Worm (Caenorhabditis elegans): ENCODE results near the gene F53A9.3.
"Not testable (repeated sequence)": the region's sequence is repeated elsewhere in the genome, so short reads cannot be mapped to it uniquely, and the experiment has no call there.

F53A9.3 gene

DNA sequence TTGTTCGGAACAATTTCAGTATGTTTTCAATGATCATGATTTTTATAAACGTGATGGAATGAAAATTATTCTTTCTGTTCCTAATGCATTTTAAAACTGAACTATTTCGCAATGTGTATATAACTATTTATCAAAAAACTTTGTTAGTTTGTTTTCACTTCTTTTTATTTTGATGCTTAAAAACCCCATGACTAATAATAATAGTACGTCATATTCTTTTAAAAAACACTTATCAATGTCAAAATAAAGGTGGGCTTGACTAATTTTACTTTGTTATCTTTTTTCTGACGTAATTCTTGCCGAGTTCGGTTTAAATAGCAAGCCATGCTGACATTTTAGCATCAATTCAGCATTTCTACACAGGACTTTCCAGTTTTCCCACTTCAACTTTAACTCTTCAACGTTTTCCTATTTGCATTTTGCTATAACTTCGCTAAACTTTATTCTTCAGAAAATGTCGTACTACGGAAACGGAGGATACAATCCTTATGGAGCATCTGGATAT is 3.0 kb downstream of the F53A9.3 start, which contains the start of gene F53A9.1:
Gene F53A9.1 (plus strand): TSS at position 455 of the 505 bp plus-strand sequence.
- TF ChIP-seq unc-62 (GFP tag; optimal IDR thresholded peaks at IDR 0.05) = no peak

ce11 chrX:8712662-8713061 is 4.5 kb downstream of the F53A9.3 start:
- no peak for TF ChIP-seq unc-62 (GFP tag; optimal IDR thresholded peaks at IDR 0.05)

DNA sequence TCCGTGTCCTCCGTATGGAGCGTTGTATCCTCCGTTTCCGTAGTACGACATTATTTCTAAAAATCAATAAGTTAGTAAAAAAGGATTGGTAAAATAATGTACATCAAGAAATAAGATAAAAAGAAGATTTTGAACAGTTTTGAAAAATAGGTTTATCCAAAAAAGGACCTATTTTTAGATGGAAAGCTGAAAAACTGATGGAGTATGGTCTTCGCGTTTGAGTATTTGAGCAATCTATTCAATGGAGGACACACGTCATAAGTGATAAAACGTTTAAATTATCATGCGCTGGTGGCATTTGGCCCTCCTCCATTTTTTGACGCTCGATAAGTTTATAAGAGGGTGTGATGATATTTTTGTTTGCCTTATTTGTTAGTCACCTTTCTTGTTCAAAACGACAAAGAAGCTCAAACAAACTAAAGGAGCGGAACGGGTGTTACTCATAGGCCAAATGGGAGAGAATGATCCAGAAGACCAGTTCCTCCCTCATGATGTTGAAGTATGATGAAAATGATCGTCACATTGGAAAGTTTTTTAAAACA is 5.7 kb downstream of the F53A9.3 start, which contains the start of gene F53A9.6:
Gene F53A9.6 (minus strand): TSS at position 51 of the 542 bp plus-strand sequence.
- no peak for TF ChIP-seq unc-62 (GFP tag; optimal IDR thresholded peaks at IDR 0.05)

DNA sequence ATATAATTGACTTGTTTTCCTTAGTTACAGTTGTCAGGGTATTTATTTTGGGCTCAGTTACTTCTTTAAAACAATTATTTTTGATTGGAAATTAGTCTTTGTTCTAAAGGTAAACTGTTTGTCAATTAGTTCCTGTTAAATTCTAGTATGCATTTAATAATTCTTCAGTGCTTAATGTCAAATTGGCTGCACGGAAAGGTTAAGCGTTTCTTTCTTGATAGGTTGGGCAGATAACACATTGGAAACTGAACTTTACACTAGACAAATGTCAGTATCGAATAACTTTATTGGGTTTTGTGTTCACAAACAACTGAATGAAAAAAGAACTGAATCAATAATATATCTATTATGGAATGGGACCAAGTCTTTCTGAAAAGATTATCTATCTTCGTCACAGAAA is 6.7 kb downstream of the F53A9.3 start:
- no peak for TF ChIP-seq unc-62 (GFP tag; optimal IDR thresholded peaks at IDR 0.05)

DNA sequence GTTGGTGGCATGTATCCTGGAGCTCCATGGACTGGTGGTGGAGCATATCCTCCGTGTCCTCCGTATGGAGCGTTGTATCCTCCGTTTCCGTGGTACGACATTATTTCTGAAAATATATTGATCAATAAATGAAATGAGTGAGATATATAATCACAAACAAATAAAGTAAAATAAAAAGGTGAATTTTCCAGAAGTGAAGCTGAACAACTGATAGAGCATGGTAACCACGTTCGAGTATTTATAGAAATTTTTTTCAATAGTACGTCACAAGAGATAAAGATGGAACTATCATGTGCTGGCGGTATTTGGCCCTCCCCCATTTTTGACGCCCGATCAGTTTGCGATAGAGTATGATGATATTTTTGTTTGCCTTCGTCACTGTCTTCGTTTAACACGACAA is 8.7 kb downstream of the F53A9.3 start, which contains the start of gene F53A9.7:
Gene F53A9.7 (minus strand): TSS at position 101 of the 400 bp plus-strand sequence.
- no peak for TF ChIP-seq unc-62 (GFP tag; optimal IDR thresholded peaks at IDR 0.05)

DNA sequence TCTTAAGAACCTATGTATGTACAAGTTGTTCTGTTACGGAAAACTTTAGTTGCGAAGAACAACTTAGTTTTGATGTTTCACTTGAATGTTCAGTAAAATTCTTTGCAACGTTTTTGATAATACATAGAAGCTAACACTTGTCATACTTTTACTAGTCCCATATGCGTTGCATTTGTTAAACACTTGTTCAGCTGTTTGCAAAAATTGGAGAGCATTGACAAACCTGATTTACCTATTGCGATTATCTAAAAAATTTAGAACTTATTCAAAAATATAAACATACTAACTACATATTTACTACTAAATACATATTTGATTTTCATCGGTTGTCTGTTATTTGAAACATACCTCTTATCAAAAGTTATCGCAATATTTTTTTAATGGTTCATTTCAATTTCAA is 10.0 kb downstream of the F53A9.3 start:
- no peak for TF ChIP-seq unc-62 (GFP tag; optimal IDR thresholded peaks at IDR 0.05)

DNA sequence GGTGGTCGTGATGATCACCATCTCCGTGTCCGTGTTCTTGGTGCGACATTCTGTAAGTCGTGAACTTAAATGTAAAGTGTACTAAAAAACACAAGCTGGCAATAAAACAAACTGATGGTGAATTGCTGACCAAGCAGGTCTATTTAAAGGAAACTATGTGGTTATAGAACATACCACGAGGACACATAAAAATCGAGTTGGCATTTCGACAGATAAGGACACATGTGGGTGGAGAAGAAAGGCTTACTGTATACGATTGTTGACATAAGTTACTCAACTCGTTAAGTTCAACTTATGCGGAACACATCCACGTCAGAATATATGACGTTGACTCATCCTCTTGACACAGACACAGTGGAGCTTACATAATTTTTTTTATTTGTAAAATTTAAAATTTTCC is 10.7 kb downstream of the F53A9.3 start, which contains the start of gene F53A9.8:
Gene F53A9.8 (minus strand): TSS at position 49 of the 400 bp plus-strand sequence.
- TF ChIP-seq unc-62 (GFP tag; optimal IDR thresholded peaks at IDR 0.05) = no peak

- TF ChIP-seq unc-62 (GFP tag; optimal IDR thresholded peaks at IDR 0.05) = no peak
Measured at ce11 chrX:8719888-8720287, 11.7 kb downstream of the F53A9.3 start.

DNA sequence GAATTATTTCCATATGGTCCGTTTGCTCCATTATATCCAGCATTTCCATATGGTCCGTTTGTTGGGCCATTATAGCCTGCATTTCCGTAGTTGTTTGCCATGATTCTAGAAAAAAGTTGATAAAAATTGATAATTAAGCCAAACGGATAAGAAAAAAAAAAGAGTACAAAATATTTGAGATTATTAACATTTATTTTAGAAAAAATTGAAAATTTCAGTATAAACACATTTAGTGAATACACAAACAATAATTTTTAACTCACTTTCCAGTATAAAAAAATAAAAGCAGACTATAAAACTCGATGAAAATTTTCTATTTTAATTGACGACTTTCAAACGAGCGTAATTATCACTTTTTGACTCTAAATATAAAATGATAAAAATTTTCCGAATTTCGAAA is 12.5 kb downstream of the F53A9.3 start, which contains the start of gene F53A9.9:
Gene F53A9.9 (minus strand): TSS at position 101 of the 400 bp plus-strand sequence.
- no peak for TF ChIP-seq unc-62 (GFP tag; optimal IDR thresholded peaks at IDR 0.05)

ce11 chrX:8721273-8721672 is 13.1 kb downstream of the F53A9.3 start:
- TF ChIP-seq unc-62 (GFP tag; optimal IDR thresholded peaks at IDR 0.05) = no peak

DNA sequence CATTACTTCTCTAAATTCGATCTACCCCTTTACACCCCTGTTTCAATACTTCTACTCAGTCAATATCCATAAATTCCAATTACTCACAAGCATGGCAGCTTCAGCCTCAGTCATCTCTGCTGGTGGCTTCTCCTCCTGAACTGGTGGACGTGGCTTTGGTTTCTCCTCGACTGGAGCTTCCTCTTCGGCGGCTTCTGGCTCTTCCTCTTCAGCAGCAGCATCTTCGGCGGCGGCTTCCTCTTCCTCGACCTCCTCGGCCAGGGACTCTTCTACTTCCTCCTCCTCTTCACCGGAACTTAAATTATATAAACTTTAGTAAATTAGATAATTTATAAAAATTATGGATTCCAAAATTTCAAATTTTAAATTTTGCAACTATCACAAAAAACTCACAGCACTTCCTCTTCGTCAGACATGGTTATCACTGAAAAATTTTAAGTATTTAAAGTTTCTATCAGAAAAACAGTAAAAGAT is 15.0 kb downstream of the F53A9.3 start, which contains the start of gene tnt-2:
Gene tnt-2 (minus strand): TSS at position 424 of the 474 bp plus-strand sequence.
- TF ChIP-seq unc-62 (GFP tag; optimal IDR thresholded peaks at IDR 0.05) = no peak

DNA sequence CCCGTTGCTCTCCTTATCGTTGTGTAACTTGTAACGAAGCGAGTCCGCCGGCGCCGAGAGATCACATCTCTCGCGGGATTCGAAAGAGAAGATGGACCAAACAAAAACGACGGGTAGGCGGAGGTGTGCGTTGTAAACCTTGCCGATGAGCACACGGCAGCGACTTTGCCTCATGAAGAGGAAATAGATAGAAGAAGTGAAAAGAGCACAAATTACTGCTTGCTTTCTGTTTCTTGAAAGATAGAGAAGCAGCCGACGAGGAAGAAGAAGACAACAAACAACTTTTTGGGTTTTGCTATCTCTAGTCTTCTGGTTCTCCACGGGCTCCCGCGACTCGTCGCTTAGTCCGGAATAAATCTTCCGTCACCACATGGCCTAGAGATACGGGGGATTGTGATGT is 15.7 kb downstream of the F53A9.3 start:
- TF ChIP-seq unc-62 (GFP tag; optimal IDR thresholded peaks at IDR 0.05) = no peak

DNA sequence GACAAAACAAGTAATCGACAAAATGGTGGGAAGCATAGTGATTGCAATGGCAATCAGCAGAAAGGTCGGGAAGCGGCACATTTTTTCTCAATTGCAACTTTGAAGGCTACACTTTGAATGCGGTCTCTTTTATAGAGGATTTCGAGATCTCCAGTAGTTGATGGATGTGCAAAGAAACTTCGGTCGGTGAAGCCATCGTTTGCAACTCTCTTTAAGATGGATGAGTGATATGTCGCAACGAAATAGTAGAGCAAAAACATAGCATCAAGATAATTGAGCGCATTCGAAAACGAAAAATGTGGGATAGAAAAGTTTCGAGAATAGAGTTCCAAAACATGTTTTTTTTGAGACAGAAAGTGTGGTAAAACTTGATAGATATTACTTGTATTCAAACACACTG is 19.2 kb downstream of the F53A9.3 start, which contains the start of gene EGAP4.1:
Gene EGAP4.1 (minus strand): TSS at position 101 of the 400 bp plus-strand sequence.
- TF ChIP-seq unc-62 (GFP tag; optimal IDR thresholded peaks at IDR 0.05) = no peak

DNA sequence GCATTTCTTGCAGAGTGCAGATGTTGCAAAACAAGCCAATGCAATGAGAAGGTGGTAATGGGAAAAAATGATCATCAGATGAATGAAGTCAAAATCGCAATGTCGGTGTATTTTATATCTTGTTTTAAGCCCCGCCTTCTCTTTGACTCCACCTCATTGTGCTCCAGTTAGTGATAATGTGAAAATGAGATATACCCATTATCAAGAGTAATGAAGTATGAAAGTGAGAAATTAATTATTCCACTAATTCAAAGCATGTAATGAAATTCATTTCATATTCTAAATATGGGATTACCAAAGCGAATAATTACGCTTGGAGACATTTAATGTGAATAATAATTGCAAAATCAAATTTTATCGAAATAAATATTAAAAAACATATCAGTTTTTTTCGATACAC is 23.7 kb downstream of the F53A9.3 start, which contains the start of gene M02D8.6:
Gene M02D8.6 (minus strand): TSS at position 101 of the 400 bp plus-strand sequence.
- not testable (repeated sequence) for TF ChIP-seq unc-62 (GFP tag; optimal IDR thresholded peaks at IDR 0.05)

DNA sequence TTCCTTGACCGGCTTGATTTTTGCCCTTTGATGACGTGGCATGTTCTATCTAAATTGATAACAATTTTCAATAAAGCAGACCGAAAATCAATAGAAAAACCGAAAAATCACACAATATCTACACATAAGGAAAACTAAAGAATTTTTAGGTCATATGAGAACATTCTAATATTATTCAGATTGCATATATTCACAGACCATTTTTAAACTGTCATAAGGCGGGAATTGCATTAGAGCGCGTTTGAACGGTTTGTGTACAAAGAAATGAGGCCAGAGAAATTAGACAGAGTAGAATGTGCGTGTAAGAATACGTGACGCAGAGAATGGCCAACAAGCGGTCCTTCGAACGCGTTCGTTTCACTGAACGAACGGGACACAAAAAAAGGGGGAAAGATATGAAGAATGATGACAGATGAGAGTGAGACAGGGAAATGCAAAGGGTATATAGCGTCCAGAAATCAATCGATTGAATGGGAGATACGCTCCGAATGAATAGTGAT is 28.9 kb downstream of the F53A9.3 start, which contains the start of gene M02D8.3:
Gene M02D8.3 (minus strand): TSS at position 51 of the 500 bp plus-strand sequence.
- no peak for TF ChIP-seq unc-62 (GFP tag; optimal IDR thresholded peaks at IDR 0.05)

- no peak for TF ChIP-seq unc-62 (GFP tag; optimal IDR thresholded peaks at IDR 0.05)
Measured at ce11 chrX:8737801-8738200, 29.6 kb downstream of the F53A9.3 start.

- no peak for TF ChIP-seq unc-62 (GFP tag; optimal IDR thresholded peaks at IDR 0.05)
Measured at ce11 chrX:8739373-8739772, 31.2 kb downstream of the F53A9.3 start, which contains the start of gene M02D8.2. Gene M02D8.2, plus strand, starts transcription at chrX:8739673.
